Worm (Caenorhabditis elegans) whole organism, young adult: ENCODE data around the gene Y37A1A.4.

Experiments
- B0019.2 ChIP-seq: fragments of 200-800 bp; sonication (Bioruptor generic); conservative IDR thresholded peaks from 2 replicates; pipeline ENCODE4 v1.3.6; 2022; ENCODE audit warnings: missing genetic modification reagents, missing genetic modification characterization, missing compliant biosample characterization
- C06A6.2 ChIP-seq: fragments of 200-800 bp; sonication (Bioruptor generic); conservative IDR thresholded peaks from 2 replicates; pipeline ENCODE4 v1.3.6; 2022; ENCODE audit warnings: missing genetic modification characterization, missing compliant biosample characterization
- C17E4.6 ChIP-seq: fragments of 200-800 bp; sonication (Bioruptor generic); IDR thresholded peaks from 2 replicates; pipeline ENCODE4 v1.3.6; 2022; ENCODE audit warnings: missing genetic modification reagents, missing genetic modification characterization, missing compliant biosample characterization
- F10E7.11 ChIP-seq: sonication (generic microtip); optimal IDR thresholded peaks from 2 replicates; lab custom pipeline; 2017; ENCODE audit warnings: mild to moderate bottlenecking, missing genetic modification characterization, moderate library complexity, missing compliant biosample characterization
- F22D6.2 ChIP-seq: sonication (generic microtip); optimal IDR thresholded peaks from 2 replicates; lab custom pipeline; 2016; ENCODE audit warnings: mild to moderate bottlenecking, missing genetic modification characterization, missing compliant biosample characterization
- F23B12.7 ChIP-seq: sonication (generic microtip); optimal IDR thresholded peaks from 2 replicates; lab custom pipeline; 2017; ENCODE audit warnings: missing genetic modification characterization, mild to moderate bottlenecking, missing compliant biosample characterization, antibody characterized with exemption, moderate library complexity; ENCODE audit not compliant: insufficient read depth
- F49E8.2 ChIP-seq: sonication (generic microtip); optimal IDR thresholded peaks from 3 replicates; lab custom pipeline; 2017; ENCODE audit warnings: missing genetic modification characterization, mild to moderate bottlenecking, missing compliant biosample characterization, antibody characterized with exemption, moderate library complexity; ENCODE audit not compliant: insufficient read depth
- K11D2.4 ChIP-seq: fragments of 200-800 bp; sonication (Bioruptor generic); IDR thresholded peaks from 2 replicates; pipeline ENCODE4 v1.3.6; 2022; ENCODE audit warnings: missing genetic modification reagents, missing genetic modification characterization, missing compliant biosample characterization
- T26A5.8 ChIP-seq: sonication (generic microtip); optimal IDR thresholded peaks from 2 replicates; lab custom pipeline; 2016; ENCODE audit warnings: missing genetic modification characterization, missing compliant biosample characterization
- Y53F4B.3 ChIP-seq: fragments of 200-800 bp; sonication (Bioruptor generic); IDR thresholded peaks from 2 replicates; pipeline ENCODE4 v1.3.6; 2022; ENCODE audit warnings: missing genetic modification reagents, missing genetic modification characterization, missing compliant biosample characterization
- Y56A3A.18 ChIP-seq: fragments of 200-800 bp; sonication (Bioruptor generic); IDR thresholded peaks from 2 replicates; pipeline ENCODE4 v1.3.6; 2022; ENCODE audit warnings: missing genetic modification reagents, missing genetic modification characterization, missing compliant biosample characterization
- aptf-3 ChIP-seq: fragments of 200-800 bp; sonication (Bioruptor generic); IDR thresholded peaks from 2 replicates; pipeline ENCODE4 v1.3.6; 2022; ENCODE audit warnings: missing genetic modification characterization, missing compliant biosample characterization
- attf-6 ChIP-seq: fragments of 200-800 bp; sonication (Bioruptor generic); IDR thresholded peaks from 2 replicates; pipeline ENCODE4 v1.3.6; 2022; ENCODE audit warnings: missing genetic modification reagents, missing genetic modification characterization, missing compliant biosample characterization
- bed-2 ChIP-seq: fragments of 200-800 bp; sonication (Bioruptor generic); IDR thresholded peaks from 2 replicates; pipeline ENCODE4 v1.3.6; 2022; ENCODE audit warnings: missing genetic modification reagents, missing genetic modification characterization, missing compliant biosample characterization
- cebp-2 ChIP-seq: fragments of 200-800 bp; sonication (Bioruptor generic); IDR thresholded peaks from 2 replicates; pipeline ENCODE4 v1.3.6; 2022; ENCODE audit warnings: missing genetic modification characterization, missing compliant biosample characterization
- ceh-79 ChIP-seq: sonication (generic microtip); optimal IDR thresholded peaks from 2 replicates; lab custom pipeline; 2017; ENCODE audit warnings: mild to moderate bottlenecking, missing genetic modification characterization, missing compliant biosample characterization
- dox-1 ChIP-seq: fragments of 200-800 bp; sonication (Bioruptor generic); IDR thresholded peaks from 2 replicates; pipeline ENCODE4 v1.3.6; 2022; ENCODE audit warnings: missing genetic modification reagents, missing genetic modification characterization, missing compliant biosample characterization
- dpff-1 ChIP-seq: sonication (generic microtip); optimal IDR thresholded peaks from 2 replicates; lab custom pipeline; 2017; ENCODE audit warnings: mild to moderate bottlenecking, missing genetic modification characterization, missing compliant biosample characterization
- egrh-3 ChIP-seq: fragments of 200-800 bp; sonication (Bioruptor generic); IDR thresholded peaks from 2 replicates; pipeline ENCODE4 v1.3.6; 2022; ENCODE audit warnings: missing genetic modification reagents, missing genetic modification characterization, missing compliant biosample characterization
- gei-17 ChIP-seq: fragments of 200-800 bp; sonication (Bioruptor generic); optimal IDR thresholded peaks from 2 replicates; lab custom pipeline; 2018; ENCODE audit warnings: mild to moderate bottlenecking, missing genetic modification characterization, missing compliant biosample characterization
- hsf-1 ChIP-seq: fragments of 200-800 bp; sonication (Bioruptor generic); IDR thresholded peaks from 2 replicates; pipeline ENCODE4 v1.3.6; 2022; ENCODE audit warnings: missing genetic modification reagents, missing genetic modification characterization, missing compliant biosample characterization
- let-526 ChIP-seq: fragments of 200-800 bp; sonication (Bioruptor generic); IDR thresholded peaks from 2 replicates; pipeline ENCODE4 v1.3.6; 2022; ENCODE audit warnings: missing genetic modification reagents, missing genetic modification characterization, missing compliant biosample characterization
- lin-35 ChIP-seq, 3 experiments: fragments of 150-350 bp in 2 of 3; sonication (generic microtip) in 1 of 3; optimal IDR thresholded peaks; 2 replicates each; lab custom pipeline; 2014 to 2018; ENCODE audit warnings: missing biosample characterization in 3 of 3, missing genetic modification characterization in 3 of 3, missing genetic modification reagents in 3 of 3
- lin-40 ChIP-seq: sonication (generic microtip); optimal IDR thresholded peaks from 2 replicates; lab custom pipeline; 2016; ENCODE audit warnings: missing genetic modification characterization, mild to moderate bottlenecking, missing compliant biosample characterization, missing genotype, missing genetic modification reagents
- lir-1 ChIP-seq: fragments of 200-800 bp; sonication (Bioruptor generic); conservative IDR thresholded peaks from 2 replicates; pipeline ENCODE4 v1.3.6; 2022; ENCODE audit warnings: missing genetic modification reagents, missing genetic modification characterization, missing compliant biosample characterization
- madf-10 ChIP-seq: sonication (generic microtip); optimal IDR thresholded peaks from 2 replicates; lab custom pipeline; 2016; ENCODE audit warnings: mild to moderate bottlenecking, missing genetic modification characterization, missing compliant biosample characterization
- madf-8 ChIP-seq: fragments of 200-800 bp; sonication (Bioruptor generic); conservative IDR thresholded peaks from 2 replicates; pipeline ENCODE4 v1.3.6; 2022; ENCODE audit warnings: missing genetic modification reagents, missing genetic modification characterization, missing compliant biosample characterization
- nfyb-1 ChIP-seq: fragments of 200-800 bp; sonication (Bioruptor generic); IDR thresholded peaks from 2 replicates; pipeline ENCODE4 v1.3.6; 2022; ENCODE audit warnings: missing genetic modification reagents, missing genetic modification characterization, missing compliant biosample characterization
- rcor-1 ChIP-seq: fragments of 200-800 bp; sonication (Bioruptor generic); IDR thresholded peaks from 2 replicates; pipeline ENCODE4 v1.3.6; 2022; ENCODE audit warnings: missing genetic modification reagents, missing genetic modification characterization, missing compliant biosample characterization
- rpc-1 ChIP-seq, 2 experiments: fragments of 150-350 bp in 1 of 2; sonication (generic microtip) in 1 of 2; optimal IDR thresholded peaks; 2 replicates each; lab custom pipeline; 2014 to 2018; ENCODE audit warnings: missing biosample characterization in 1 of 2, missing genetic modification characterization in 1 of 2, missing genetic modification reagents in 1 of 2, missing genotype in 1 of 2
- sea-2 ChIP-seq: fragments of 200-800 bp; sonication (Bioruptor generic); IDR thresholded peaks from 2 replicates; pipeline ENCODE4 v1.3.6; 2022; ENCODE audit warnings: missing genetic modification characterization, missing compliant biosample characterization
- somi-1 ChIP-seq: fragments of 200-800 bp; sonication (Bioruptor generic); optimal IDR thresholded peaks from 2 replicates; lab custom pipeline; 2018; ENCODE audit warnings: mild to moderate bottlenecking, missing genetic modification characterization, missing compliant biosample characterization
- unc-130 ChIP-seq: sonication (generic microtip); optimal IDR thresholded peaks from 2 replicates; lab custom pipeline; 2016; ENCODE audit warnings: missing genetic modification reagents, missing genetic modification characterization, missing compliant biosample characterization
- xnd-1 ChIP-seq: sonication (generic microtip); optimal IDR thresholded peaks from 2 replicates; lab custom pipeline; 2016; ENCODE audit warnings: missing genotype, missing genetic modification reagents, missing genetic modification characterization, missing compliant biosample characterization
- ztf-22 ChIP-seq: fragments of 200-800 bp; sonication (Bioruptor generic); optimal IDR thresholded peaks from 2 replicates; lab custom pipeline; 2018; ENCODE audit warnings: mild to moderate bottlenecking, missing genetic modification characterization, moderate library complexity, missing compliant biosample characterization
- ztf-28 ChIP-seq: fragments of 200-800 bp; sonication (Bioruptor generic); IDR thresholded peaks from 2 replicates; pipeline ENCODE4 v1.3.6; 2022; ENCODE audit warnings: missing genetic modification reagents, missing genetic modification characterization, missing compliant biosample characterization

Gene Y37A1A.4

DNA sequence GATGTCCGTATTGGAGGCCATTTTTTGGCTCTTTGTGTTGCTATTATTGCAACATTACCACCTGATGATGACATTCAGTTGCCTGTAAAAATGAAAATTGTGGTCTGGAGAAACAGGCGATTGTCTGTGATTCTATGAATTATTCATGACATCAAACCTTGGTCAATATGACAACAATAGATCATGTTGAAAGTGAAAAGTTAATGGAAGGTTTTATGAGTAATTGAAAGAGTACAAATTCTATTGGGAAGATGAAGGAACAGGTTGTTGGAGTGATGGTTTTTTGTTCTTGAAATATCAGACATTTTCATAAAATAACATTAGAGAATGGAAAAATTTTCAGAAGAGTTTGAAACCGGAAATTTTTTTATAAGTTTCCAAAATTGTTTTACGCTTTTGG is 31.4 kb upstream of the Y37A1A.4 start, which contains the start of gene Y37A1A.3:
Gene Y37A1A.3 (minus strand): TSS at position 101 of the 400 bp plus-strand sequence.
- no peak for TF ChIP-seq rpc-1 (optimal IDR thresholded peaks at IDR 0.05; lab: Kevin White, UChicago)
- TF ChIP-seq rpc-1 (tag; optimal IDR thresholded peaks at IDR 0.05; lab: Kevin White, UChicago) = no peak
- TF ChIP-seq egrh-3 (GFP tag; lab: Robert Waterston, UW) = no peak
- TF ChIP-seq aptf-3 (GFP tag; lab: Robert Waterston, UW) = no peak
- no peak for TF ChIP-seq sea-2 (GFP tag; lab: Robert Waterston, UW)
- TF ChIP-seq ceh-79 (tag; lab: Kevin White, UChicago) = no peak
- TF ChIP-seq Y53F4B.3 = no peak

DNA sequence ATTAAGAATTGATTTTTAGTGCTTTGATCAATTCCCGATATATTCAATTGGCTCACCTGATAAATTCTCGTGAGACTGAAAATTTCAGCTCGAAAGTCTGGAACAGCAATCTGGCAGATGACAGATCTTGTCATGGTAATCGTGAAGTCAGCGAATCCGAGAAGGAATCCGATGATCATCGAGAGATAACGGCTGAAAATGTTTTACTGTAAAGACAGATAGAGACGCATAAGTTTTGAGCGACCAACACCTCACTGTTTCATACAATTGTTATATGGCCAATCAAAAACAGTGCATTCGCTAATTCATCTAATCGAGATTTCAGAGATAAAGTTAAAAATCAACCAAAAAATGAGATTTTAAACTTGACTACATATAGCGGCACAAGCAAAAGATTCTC is 27.8 kb upstream of the Y37A1A.4 start:
- TF ChIP-seq ztf-22 (GFP tag; lab: Kevin White, UChicago) (no peak), Y56A3A.18 (GFP tag; lab: Robert Waterston, UW) (no peak), rcor-1 (GFP tag; lab: Robert Waterston, UW) (no peak), attf-6 (GFP tag; lab: Robert Waterston, UW) (0 out of 2 replicates have a peak, but pooled peaks have one; percentile 52), lir-1 (GFP tag; lab: Robert Waterston, UW) (no peak)

- TF ChIP-seq egrh-3 (GFP tag; lab: Robert Waterston, UW) = peak; percentile 97
Observed at ce11 chrIV:13910013-13910412, 24.2 kb upstream of the Y37A1A.4 start.

- no peak for TF ChIP-seq hsf-1 (GFP tag; lab: Robert Waterston, UW)
- no peak for TF ChIP-seq let-526
- no peak for TF ChIP-seq dpff-1 (tag; lab: Kevin White, UChicago)
- TF ChIP-seq C17E4.6 = no peak
- TF ChIP-seq lin-40 (tag; lab: Kevin White, UChicago) = peak; percentile 27
- TF ChIP-seq F49E8.2 (tag; lab: Kevin White, UChicago) = no peak
Observed at ce11 chrIV:13910931-13911330, 23.3 kb upstream of the Y37A1A.4 start.

DNA sequence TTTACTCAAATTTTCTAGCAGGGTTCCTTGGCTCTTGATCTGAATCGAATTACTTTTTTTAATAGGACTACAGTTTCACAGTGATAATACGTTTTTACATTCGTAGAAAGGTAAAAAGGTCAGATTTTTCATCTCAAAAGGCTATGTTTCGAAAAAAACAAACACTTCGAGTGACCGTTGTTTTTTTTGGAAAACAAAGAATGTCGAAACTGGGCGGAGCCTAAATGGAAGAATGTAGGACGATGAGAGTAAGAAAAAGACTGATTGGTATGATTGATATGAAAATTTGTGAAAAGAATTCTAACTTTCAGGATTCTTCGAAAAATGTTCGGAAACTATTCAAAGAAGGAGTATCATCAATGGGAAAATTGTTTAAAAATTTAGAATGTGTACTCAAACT is 21.3 kb upstream of the Y37A1A.4 start, which contains the start of gene Y37A1A.2:
Gene Y37A1A.2 (minus strand): TSS at position 101 of the 400 bp plus-strand sequence.
- TF ChIP-seq K11D2.4 = no peak
- TF ChIP-seq ceh-79 (tag; lab: Kevin White, UChicago) = no peak
- TF ChIP-seq lin-35 (GFP tag; optimal IDR thresholded peaks at IDR 0.05; lab: Kevin White, UChicago) = no peak
- no peak for TF ChIP-seq aptf-3 (GFP tag; lab: Robert Waterston, UW)
- TF ChIP-seq F10E7.11 (tag; lab: Kevin White, UChicago) = no peak
- TF ChIP-seq attf-6 (GFP tag; lab: Robert Waterston, UW) = 0 out of 2 replicates have a peak, but pooled peaks have one; percentile 51

DNA sequence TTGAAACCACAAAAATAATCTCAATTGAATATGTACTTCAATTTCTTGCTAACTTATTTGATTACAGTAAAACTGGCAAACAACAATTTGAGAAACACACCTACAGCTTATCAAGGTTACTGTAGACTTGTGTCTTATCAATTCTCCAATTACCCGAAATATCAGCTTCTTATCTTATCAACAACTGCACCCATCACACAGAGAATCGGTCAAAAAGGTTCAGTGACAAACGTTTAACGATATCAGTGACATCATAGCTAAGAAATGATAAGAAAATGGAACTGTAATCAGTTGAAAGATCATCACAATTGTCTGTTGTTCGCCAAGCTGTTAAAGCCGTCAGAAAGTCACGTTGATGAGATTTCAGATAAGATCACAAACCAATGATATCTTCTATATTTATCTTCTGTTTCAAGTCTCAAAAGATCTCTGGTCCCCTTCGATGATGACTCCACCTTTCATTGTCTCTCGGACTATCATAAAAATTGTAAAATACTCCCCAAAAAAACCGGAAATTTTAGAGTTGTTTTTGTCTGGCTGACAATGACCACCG is 14.9 kb upstream of the Y37A1A.4 start:
- TF ChIP-seq xnd-1 (tag; lab: Kevin White, UChicago) (no peak), aptf-3 (GFP tag; lab: Robert Waterston, UW) (no peak), dox-1 (GFP tag; lab: Robert Waterston, UW) (no peak; the same call in 1 of the 2 replicates), cebp-2 (GFP tag; lab: Robert Waterston, UW) (no peak), unc-130 (GFP tag; lab: Kevin White, UChicago) (no peak), nfyb-1 (peak; percentile 81; the same call in 1 of the 2 replicates), T26A5.8 (tag; lab: Kevin White, UChicago) (no peak), madf-10 (tag; lab: Kevin White, UChicago) (peak; percentile 71), let-526 (peak; percentile 36; the same call in 1 of the 2 replicates), rpc-1 (optimal IDR thresholded peaks at IDR 0.05; lab: Kevin White, UChicago) (no peak), rpc-1 (tag; optimal IDR thresholded peaks at IDR 0.05; lab: Kevin White, UChicago) (no peak), bed-2 (no peak), lir-1 (GFP tag; lab: Robert Waterston, UW) (no peak), lin-40 (tag; lab: Kevin White, UChicago) (peak; percentile 88), ztf-28 (no peak), F23B12.7 (tag; lab: Kevin White, UChicago) (no peak), somi-1 (GFP tag; lab: Kevin White, UChicago) (peak; percentile 79), attf-6 (GFP tag; lab: Robert Waterston, UW) (no peak), B0019.2 (no peak), F22D6.2 (peak; percentile 18), Y53F4B.3 (no peak), madf-8 (GFP tag; lab: Robert Waterston, UW) (no peak), rcor-1 (GFP tag; lab: Robert Waterston, UW) (no peak), C06A6.2 (GFP tag; lab: Robert Waterston, UW) (peak; percentile 77), gei-17 (no peak)
